Worm (Caenorhabditis elegans) whole organism, L4 larva: ENCODE data around the gene W03B1.5.

Experiments used
- F26F4.8 ChIP-seq: fragments of 200-800 bp; sonication (Bioruptor generic); conservative IDR thresholded peaks from 2 replicates; pipeline ENCODE4 v1.3.6; 2022; ENCODE audit warnings: missing genetic modification characterization, missing compliant biosample characterization
- F44E2.7 ChIP-seq: fragments of 200-800 bp; sonication (Bioruptor generic); IDR thresholded peaks from 2 replicates; pipeline ENCODE4 v2.1.2; 2022; ENCODE audit warnings: missing genetic modification characterization, missing compliant biosample characterization
- F49E8.2 ChIP-seq: sonication (generic microtip); optimal IDR thresholded peaks from 2 replicates; lab custom pipeline; 2016; ENCODE audit warnings: missing compliant biosample characterization, mild to moderate bottlenecking, missing genetic modification characterization, borderline replicate concordance
- T20F7.1 ChIP-seq: fragments of 200-800 bp; sonication (Bioruptor generic); optimal IDR thresholded peaks from 2 replicates; lab custom pipeline; 2018; ENCODE audit warnings: mild to moderate bottlenecking, missing genetic modification characterization, missing compliant biosample characterization
- Y105C5A.15 ChIP-seq: fragments of 200-800 bp; sonication (Bioruptor generic); IDR thresholded peaks from 2 replicates; pipeline ENCODE4 v1.3.6; 2022; ENCODE audit warnings: missing genetic modification characterization, missing compliant biosample characterization
- Y48G9A.11 ChIP-seq: fragments of 200-800 bp; sonication (Bioruptor generic); IDR thresholded peaks from 2 replicates; pipeline ENCODE4 v1.3.6; 2022; ENCODE audit warnings: missing genetic modification reagents, missing genetic modification characterization, missing compliant biosample characterization
- Y5F2A.4 ChIP-seq: fragments of 200-800 bp; sonication (Bioruptor generic); optimal IDR thresholded peaks from 2 replicates; lab custom pipeline; 2018; ENCODE audit warnings: mild to moderate bottlenecking, missing genetic modification characterization, missing compliant biosample characterization
- ZK337.2 ChIP-seq: fragments of 200-800 bp; sonication (Bioruptor generic); IDR thresholded peaks from 2 replicates; pipeline ENCODE4 v1.3.6; 2022; ENCODE audit warnings: missing genetic modification reagents, missing genetic modification characterization, missing compliant biosample characterization
- aly-2 ChIP-seq: sonication (generic microtip); optimal IDR thresholded peaks from 2 replicates; lab custom pipeline; 2018; ENCODE audit warnings: missing biosample characterization, missing genetic modification characterization
- ceh-28 ChIP-seq: fragments of 150-350 bp; optimal IDR thresholded peaks from 2 replicates; lab custom pipeline; 2014; ENCODE audit warnings: missing biosample characterization, missing genetic modification reagents, missing genetic modification characterization
- ceh-44 ChIP-seq: fragments of 200-800 bp; sonication (Bioruptor generic); IDR thresholded peaks from 2 replicates; pipeline ENCODE4 v1.3.6; 2022; ENCODE audit warnings: missing genetic modification reagents, missing genetic modification characterization, missing compliant biosample characterization
- ceh-82 ChIP-seq: sonication (generic microtip); optimal IDR thresholded peaks from 2 replicates; lab custom pipeline; 2017; ENCODE audit warnings: missing biosample characterization, missing genetic modification characterization
- cey-2 ChIP-seq: sonication (generic microtip); optimal IDR thresholded peaks from 3 replicates; lab custom pipeline; 2017; ENCODE audit warnings: missing genetic modification characterization, mild to moderate bottlenecking, missing compliant biosample characterization, antibody characterized with exemption, borderline replicate concordance; ENCODE audit not compliant: insufficient read depth
- daf-12 ChIP-seq: fragments of 150-350 bp; optimal IDR thresholded peaks from 2 replicates; lab custom pipeline; 2014; ENCODE audit warnings: missing biosample characterization, missing genetic modification reagents, missing genetic modification characterization
- daf-16 ChIP-seq, 3 experiments: sonication (generic microtip); optimal IDR thresholded peaks; 2 replicates each; lab custom pipeline; 2016 to 2017; ENCODE audit warnings: missing genetic modification characterization in 3 of 3, missing genetic modification reagents in 3 of 3, mild to moderate bottlenecking in 2 of 3, missing compliant biosample characterization in 2 of 3, missing biosample characterization in 1 of 3, moderate library complexity in 1 of 3
- dmd-6 ChIP-seq: fragments of 200-800 bp; sonication (Bioruptor generic); IDR thresholded peaks from 2 replicates; pipeline ENCODE4 v1.3.6; 2022; ENCODE audit warnings: missing genetic modification reagents, missing genetic modification characterization, missing compliant biosample characterization
- dmd-8 ChIP-seq: fragments of 200-800 bp; sonication (Bioruptor generic); IDR thresholded peaks from 2 replicates; pipeline ENCODE4 v1.3.6; 2022; ENCODE audit warnings: missing genetic modification characterization, missing compliant biosample characterization
- dmd-9 ChIP-seq: fragments of 200-800 bp; sonication (Bioruptor generic); IDR thresholded peaks from 2 replicates; pipeline ENCODE4 v1.3.6; 2022; ENCODE audit warnings: missing genetic modification reagents, missing genetic modification characterization, missing compliant biosample characterization
- dve-1 ChIP-seq: sonication (generic microtip); optimal IDR thresholded peaks from 2 replicates; lab custom pipeline; 2017; ENCODE audit warnings: antibody characterized with exemption, mild to moderate bottlenecking, missing genetic modification characterization, missing compliant biosample characterization; ENCODE audit not compliant: insufficient read depth
- egl-27 ChIP-seq: sonication (generic microtip); optimal IDR thresholded peaks from 3 replicates; lab custom pipeline; 2017; ENCODE audit warnings: missing biosample characterization, missing genetic modification reagents, missing genetic modification characterization
- hlh-11 ChIP-seq: fragments of 200-800 bp; sonication (Bioruptor generic); optimal IDR thresholded peaks from 2 replicates; lab custom pipeline; 2018; ENCODE audit warnings: mild to moderate bottlenecking, missing genetic modification characterization, missing compliant biosample characterization
- jun-1 ChIP-seq: fragments of 150-350 bp; optimal IDR thresholded peaks from 2 replicates; lab custom pipeline; 2014; ENCODE audit warnings: missing biosample characterization, missing genetic modification reagents, missing genetic modification characterization
- lim-7 ChIP-seq: fragments of 200-800 bp; sonication (Bioruptor generic); IDR thresholded peaks from 2 replicates; pipeline ENCODE4 v1.3.6; 2022; ENCODE audit warnings: missing genetic modification characterization, missing compliant biosample characterization
- lin-1 ChIP-seq: fragments of 200-800 bp; sonication (Bioruptor generic); IDR thresholded peaks from 2 replicates; pipeline ENCODE4 v1.3.6; 2022; ENCODE audit warnings: missing genetic modification reagents, missing genetic modification characterization, missing compliant biosample characterization
- lin-15B ChIP-seq: fragments of 150-350 bp; sonication (generic microtip); optimal IDR thresholded peaks from 3 replicates; lab custom pipeline; 2014; ENCODE audit warnings: missing biosample characterization, missing genetic modification characterization
- lin-38 ChIP-seq: fragments of 200-800 bp; sonication (Bioruptor generic); IDR thresholded peaks from 2 replicates; pipeline ENCODE4 v1.3.6; 2022; ENCODE audit warnings: missing genetic modification reagents, missing genetic modification characterization, missing compliant biosample characterization
- mes-2 ChIP-seq: sonication (generic microtip); optimal IDR thresholded peaks from 2 replicates; lab custom pipeline; 2016; ENCODE audit warnings: missing genotype, mild to moderate bottlenecking, missing genetic modification characterization, missing compliant biosample characterization; ENCODE audit not compliant: poor library complexity, severe bottlenecking
- mxl-3 ChIP-seq: fragments of 200-800 bp; sonication (Bioruptor generic); optimal IDR thresholded peaks from 2 replicates; lab custom pipeline; 2018; ENCODE audit warnings: mild to moderate bottlenecking, missing genetic modification characterization, missing compliant biosample characterization
- nhr-11 ChIP-seq: fragments of 150-350 bp; optimal IDR thresholded peaks from 2 replicates; lab custom pipeline; 2014; ENCODE audit warnings: missing biosample characterization, missing genetic modification characterization
- nhr-111 ChIP-seq: fragments of 200-800 bp; sonication (Bioruptor generic); optimal IDR thresholded peaks from 2 replicates; lab custom pipeline; 2018; ENCODE audit warnings: mild to moderate bottlenecking, missing genetic modification characterization, missing compliant biosample characterization
- nhr-237 ChIP-seq: sonication (generic microtip); optimal IDR thresholded peaks from 2 replicates; lab custom pipeline; 2017; ENCODE audit warnings: missing biosample characterization, missing genetic modification characterization
- nhr-25 ChIP-seq: sonication (generic microtip); optimal IDR thresholded peaks from 2 replicates; lab custom pipeline; 2017; ENCODE audit warnings: missing genetic modification characterization, mild to moderate bottlenecking, missing compliant biosample characterization, antibody characterized with exemption, moderate library complexity, borderline replicate concordance; ENCODE audit not compliant: insufficient read depth
- nhr-41 ChIP-seq: fragments of 200-800 bp; sonication (Bioruptor generic); IDR thresholded peaks from 2 replicates; pipeline ENCODE4 v1.3.6; 2022; ENCODE audit warnings: missing genetic modification reagents, missing genetic modification characterization, missing compliant biosample characterization
- nhr-76 ChIP-seq: fragments of 150-350 bp; optimal IDR thresholded peaks from 2 replicates; lab custom pipeline; 2014; ENCODE audit warnings: missing biosample characterization, missing genetic modification characterization
- rbr-2 ChIP-seq: sonication (generic microtip); optimal IDR thresholded peaks from 2 replicates; lab custom pipeline; 2016; ENCODE audit warnings: missing genotype, missing genetic modification characterization, missing compliant biosample characterization
- set-16 ChIP-seq: fragments of 200-800 bp; sonication (Bioruptor generic); IDR thresholded peaks from 2 replicates; pipeline ENCODE4 v1.3.6; 2022; ENCODE audit warnings: missing genetic modification reagents, missing genetic modification characterization, missing compliant biosample characterization
- snpc-1.2 ChIP-seq: fragments of 200-800 bp; sonication (Bioruptor generic); IDR thresholded peaks from 2 replicates; pipeline ENCODE4 v1.3.6; 2022; ENCODE audit warnings: missing genetic modification reagents, missing genetic modification characterization, missing compliant biosample characterization
- snpc-4 ChIP-seq: fragments of 150-350 bp; optimal IDR thresholded peaks from 2 replicates; lab custom pipeline; 2014; ENCODE audit warnings: missing biosample characterization, missing genetic modification characterization
- spr-1 ChIP-seq: sonication (generic microtip); optimal IDR thresholded peaks from 2 replicates; lab custom pipeline; 2016; ENCODE audit warnings: mild to moderate bottlenecking, missing genetic modification characterization, missing compliant biosample characterization
- spr-3 ChIP-seq: fragments of 200-800 bp; sonication (Bioruptor generic); optimal IDR thresholded peaks from 2 replicates; lab custom pipeline; 2018; ENCODE audit warnings: mild to moderate bottlenecking, missing genetic modification characterization, missing compliant biosample characterization
- tag-97 ChIP-seq: fragments of 200-800 bp; sonication (Bioruptor generic); IDR thresholded peaks from 2 replicates; pipeline ENCODE4 v1.3.6; 2022; ENCODE audit warnings: missing genetic modification characterization, missing compliant biosample characterization
- tra-1 ChIP-seq: fragments of 200-800 bp; sonication (Bioruptor generic); IDR thresholded peaks from 2 replicates; pipeline ENCODE4 v1.3.6; 2022; ENCODE audit warnings: missing genetic modification reagents, missing genetic modification characterization, missing compliant biosample characterization
- unc-130 ChIP-seq: sonication (generic microtip); optimal IDR thresholded peaks from 2 replicates; lab custom pipeline; 2016; ENCODE audit warnings: missing genetic modification reagents, missing genetic modification characterization, missing compliant biosample characterization
- unc-39 ChIP-seq: sonication (generic microtip); optimal IDR thresholded peaks from 2 replicates; lab custom pipeline; 2017; ENCODE audit warnings: missing biosample characterization, missing genetic modification characterization
- vab-7 ChIP-seq: fragments of 200-800 bp; sonication (Bioruptor generic); IDR thresholded peaks from 2 replicates; pipeline ENCODE4 v1.3.6; 2022; ENCODE audit warnings: missing genetic modification reagents, missing genetic modification characterization, missing compliant biosample characterization
- ztf-11 ChIP-seq: fragments of 150-350 bp; optimal IDR thresholded peaks from 2 replicates; lab custom pipeline; 2014; ENCODE audit warnings: missing biosample characterization, missing genetic modification characterization

W03B1.5 gene

ce11 chrIV:4390438-4390894 lies 42.2 kb downstream of the W03B1.5 start, which contains the start of the genes rpl-7A and set-21 (continued):
- TF ChIP-seq daf-16 (GFP tag; optimal IDR thresholded peaks at IDR 0.05; lab: Kevin White, UChicago) = peak; percentile 17 to 77
- TF ChIP-seq daf-16 (tag; optimal IDR thresholded peaks at IDR 0.05; lab: Kevin White, UChicago) = peak; percentile 45
- TF ChIP-seq lin-15B (tag; lab: Kevin White, UChicago) = peak; percentile 77
- TF ChIP-seq dmd-8 (GFP tag; lab: Robert Waterston, UW) = peak; percentile 71; the same call in 1 of the 2 replicates
- TF ChIP-seq lin-1 (GFP tag; lab: Robert Waterston, UW) = peak; percentile 95

- TF ChIP-seq ZK337.2 (no peak), nhr-237 (no peak), tra-1 (no peak), lin-15B (tag; lab: Kevin White, UChicago) (no peak), rbr-2 (tag; lab: Kevin White, UChicago) (no peak), set-16 (GFP tag; lab: Robert Waterston, UW) (no peak), ceh-82 (tag; lab: Kevin White, UChicago) (no peak), vab-7 (no peak), snpc-1.2 (GFP tag; lab: Robert Waterston, UW) (peak; percentile 66; the same call in 1 of the 2 replicates), daf-12 (no peak), mes-2 (tag; lab: Kevin White, UChicago) (no peak), lim-7 (no peak), T20F7.1 (GFP tag; lab: Kevin White, UChicago) (no peak), cey-2 (tag; lab: Kevin White, UChicago) (no peak), unc-130 (peak; percentile 22), Y48G9A.11 (GFP tag; lab: Robert Waterston, UW) (peak; percentile 53; the same call in 1 of the 2 replicates), spr-1 (tag; lab: Kevin White, UChicago) (no peak), dve-1 (tag; lab: Kevin White, UChicago) (no peak), dmd-9 (GFP tag; lab: Robert Waterston, UW) (no peak), dmd-6 (GFP tag; lab: Robert Waterston, UW) (no peak), F44E2.7 (GFP tag; lab: Robert Waterston, UW) (no peak), mxl-3 (GFP tag; lab: Kevin White, UChicago) (no peak), dmd-8 (GFP tag; lab: Robert Waterston, UW) (no peak), nhr-11 (tag; lab: Kevin White, UChicago) (no peak), snpc-4 (tag; lab: Kevin White, UChicago) (no peak), F49E8.2 (peak; percentile 74), lin-38 (GFP tag; lab: Robert Waterston, UW) (peak; percentile 73), nhr-25 (tag; lab: Kevin White, UChicago) (no peak), ceh-44 (GFP tag; lab: Robert Waterston, UW) (no peak), nhr-111 (GFP tag; lab: Kevin White, UChicago) (no peak), egl-27 (tag; lab: Kevin White, UChicago) (no peak), Y5F2A.4 (no peak)
Observed at ce11 chrIV:4393488-4393887, 45.2 kb downstream of the W03B1.5 start.

- TF ChIP-seq nhr-41 (GFP tag; lab: Robert Waterston, UW) = no peak
- TF ChIP-seq spr-1 (tag; lab: Kevin White, UChicago) = no peak
- no peak for TF ChIP-seq Y105C5A.15 (GFP tag; lab: Robert Waterston, UW)
- no peak for TF ChIP-seq lin-38 (GFP tag; lab: Robert Waterston, UW)
- TF ChIP-seq mes-2 (tag; lab: Kevin White, UChicago) = peak; percentile 1
- TF ChIP-seq aly-2 (tag; lab: Kevin White, UChicago) = no peak
- TF ChIP-seq spr-3 = no peak
- no peak for TF ChIP-seq unc-130
- TF ChIP-seq ztf-11 (tag; lab: Kevin White, UChicago) = no peak
- TF ChIP-seq nhr-76 (tag; lab: Kevin White, UChicago) = no peak
- no peak for TF ChIP-seq dmd-8 (GFP tag; lab: Robert Waterston, UW)
- no peak for TF ChIP-seq ceh-28 (tag; lab: Kevin White, UChicago)
- no peak for TF ChIP-seq unc-39
- peak; percentile 30; the same call in 1 of the 2 replicates for TF ChIP-seq set-16 (GFP tag; lab: Robert Waterston, UW)
- peak; percentile 65 for TF ChIP-seq dmd-6 (GFP tag; lab: Robert Waterston, UW)
- no peak for TF ChIP-seq F26F4.8 (GFP tag; lab: Robert Waterston, UW)
- no peak for TF ChIP-seq tag-97 (GFP tag; lab: Robert Waterston, UW)
- peak; percentile 16 for TF ChIP-seq hlh-11 (tag; lab: Kevin White, UChicago)
- TF ChIP-seq jun-1 (tag; lab: Kevin White, UChicago) = no peak
Observed at ce11 chrIV:4393942-4394460, 45.8 kb downstream of the W03B1.5 start, which contains the start of gene ell-1. TSS of gene ell-1 (plus strand) at chrIV:4394410.
